Worm (Caenorhabditis elegans) whole organism, L3 larva: ENCODE measurements around the gene F32E10.5.

Source experiments
- R02D3.7 ChIP-seq: fragments of 150-350 bp; optimal IDR thresholded peaks from 2 replicates; lab custom pipeline; 2014; ENCODE audit warnings: missing biosample characterization, missing genetic modification characterization
- ZK546.5 ChIP-seq: sonication (generic microtip); optimal IDR thresholded peaks from 2 replicates; lab custom pipeline; 2017; ENCODE audit warnings: missing biosample characterization, missing genetic modification characterization
- aly-2 ChIP-seq: fragments of 150-350 bp; optimal IDR thresholded peaks from 2 replicates; lab custom pipeline; 2014; ENCODE audit warnings: missing biosample characterization, missing genetic modification characterization
- ama-1 ChIP-seq: fragments of 150-350 bp; optimal IDR thresholded peaks from 2 replicates; lab custom pipeline; 2018
- ceh-16 ChIP-seq: sonication (generic microtip); optimal IDR thresholded peaks from 2 replicates; lab custom pipeline; 2017; ENCODE audit warnings: missing biosample characterization, missing genetic modification characterization
- ceh-82 ChIP-seq: fragments of 150-350 bp; optimal IDR thresholded peaks from 2 replicates; lab custom pipeline; 2014; ENCODE audit warnings: missing biosample characterization, missing genetic modification characterization
- daf-12 ChIP-seq: fragments of 150-350 bp; optimal IDR thresholded peaks from 2 replicates; lab custom pipeline; 2014; ENCODE audit warnings: missing biosample characterization, missing genetic modification reagents, missing genetic modification characterization
- egl-27 ChIP-seq: sonication (generic microtip); optimal IDR thresholded peaks from 4 replicates; lab custom pipeline; 2017; ENCODE audit warnings: missing biosample characterization, missing genetic modification reagents, missing genetic modification characterization
- egl-5 ChIP-seq: fragments of 150-350 bp; optimal IDR thresholded peaks from 2 replicates; lab custom pipeline; 2017; ENCODE audit warnings: missing biosample characterization, missing genetic modification reagents, missing genetic modification characterization, inconsistent platforms
- elt-1 ChIP-seq: fragments of 150-350 bp; optimal IDR thresholded peaks from 2 replicates; lab custom pipeline; 2014; ENCODE audit warnings: missing biosample characterization, missing genetic modification characterization
- elt-2 ChIP-seq: sonication (generic microtip); optimal IDR thresholded peaks from 2 replicates; lab custom pipeline; 2016; ENCODE audit warnings: missing genetic modification reagents, mild to moderate bottlenecking, missing genetic modification characterization, missing compliant biosample characterization
- elt-3 ChIP-seq, 3 experiments: fragments of 150-350 bp in 1 of 3; sonication (generic microtip) in 2 of 3; optimal IDR thresholded peaks; 2 replicates in 2 of 3; 4 replicates in 1 of 3; lab custom pipeline; 2014 to 2017; ENCODE audit warnings: missing biosample characterization in 3 of 3, missing genetic modification characterization in 3 of 3
- fkh-10 ChIP-seq: sonication (generic microtip); optimal IDR thresholded peaks from 2 replicates; lab custom pipeline; 2017; ENCODE audit warnings: missing biosample characterization, missing genetic modification reagents, missing genetic modification characterization
- fos-1 ChIP-seq: fragments of 150-350 bp; optimal IDR thresholded peaks from 2 replicates; lab custom pipeline; 2014; ENCODE audit warnings: missing biosample characterization, missing genetic modification characterization
- hmg-11 ChIP-seq: sonication (generic microtip); optimal IDR thresholded peaks from 2 replicates; lab custom pipeline; 2016; ENCODE audit warnings: missing genetic modification characterization, missing compliant biosample characterization
- lin-39 ChIP-seq: fragments of 150-350 bp; optimal IDR thresholded peaks from 2 replicates; lab custom pipeline; 2018; ENCODE audit warnings: missing biosample characterization, missing genetic modification reagents, missing genetic modification characterization
- nfya-1 ChIP-seq: sonication (generic microtip); optimal IDR thresholded peaks from 2 replicates; lab custom pipeline; 2017; ENCODE audit warnings: missing genetic modification characterization, mild to moderate bottlenecking, missing compliant biosample characterization, antibody characterized with exemption, moderate library complexity; ENCODE audit not compliant: insufficient read depth
- nhr-11 ChIP-seq: fragments of 150-350 bp; optimal IDR thresholded peaks from 2 replicates; lab custom pipeline; 2014; ENCODE audit warnings: missing biosample characterization, missing genetic modification characterization
- nhr-237 ChIP-seq: fragments of 150-350 bp; optimal IDR thresholded peaks from 2 replicates; lab custom pipeline; 2014; ENCODE audit warnings: missing biosample characterization, missing genetic modification characterization
- nhr-25 ChIP-seq: sonication (generic microtip); optimal IDR thresholded peaks from 2 replicates; lab custom pipeline; 2017; ENCODE audit warnings: missing biosample characterization, missing genetic modification characterization
- nhr-28 ChIP-seq: fragments of 150-350 bp; optimal IDR thresholded peaks from 2 replicates; lab custom pipeline; 2014; ENCODE audit warnings: missing biosample characterization, missing genetic modification characterization
- nhr-43 ChIP-seq: sonication (generic microtip); optimal IDR thresholded peaks from 2 replicates; lab custom pipeline; 2016; ENCODE audit warnings: mild to moderate bottlenecking, missing genetic modification characterization, missing compliant biosample characterization; ENCODE audit not compliant: poor library complexity, severe bottlenecking
- nhr-67 ChIP-seq: fragments of 150-350 bp; optimal IDR thresholded peaks from 2 replicates; lab custom pipeline; 2014; ENCODE audit warnings: missing biosample characterization, missing genetic modification characterization
- nhr-77 ChIP-seq: fragments of 150-350 bp; optimal IDR thresholded peaks from 2 replicates; lab custom pipeline; 2014; ENCODE audit warnings: missing biosample characterization, missing genetic modification characterization
- pha-4 ChIP-seq: fragments of 150-350 bp; optimal IDR thresholded peaks from 2 replicates; lab custom pipeline; 2014; ENCODE audit warnings: missing biosample characterization, missing genetic modification reagents, missing genetic modification characterization
- pqm-1 ChIP-seq: fragments of 150-350 bp; optimal IDR thresholded peaks from 2 replicates; lab custom pipeline; 2017; ENCODE audit warnings: missing biosample characterization, missing genetic modification characterization, inconsistent platforms
- sea-2 ChIP-seq: fragments of 150-350 bp; sonication (generic microtip); optimal IDR thresholded peaks from 4 replicates; lab custom pipeline; 2014; ENCODE audit warnings: missing biosample characterization, missing genetic modification reagents, missing genetic modification characterization
- snpc-4 ChIP-seq: fragments of 150-350 bp; optimal IDR thresholded peaks from 2 replicates; lab custom pipeline; 2014; ENCODE audit warnings: missing biosample characterization, missing genetic modification characterization
- tbx-2 ChIP-seq: sonication (generic microtip); optimal IDR thresholded peaks from 2 replicates; lab custom pipeline; 2016; ENCODE audit warnings: mild to moderate bottlenecking, missing genetic modification characterization, missing compliant biosample characterization
- unc-62 ChIP-seq: fragments of 150-350 bp; sonication (generic microtip); optimal IDR thresholded peaks from 4 replicates; lab custom pipeline; 2014; ENCODE audit warnings: missing biosample characterization, missing genetic modification reagents, missing genetic modification characterization
- zag-1 ChIP-seq: fragments of 150-350 bp; optimal IDR thresholded peaks from 2 replicates; lab custom pipeline; 2014; ENCODE audit warnings: missing biosample characterization, missing genetic modification characterization
- ztf-11 ChIP-seq: fragments of 150-350 bp; optimal IDR thresholded peaks from 2 replicates; lab custom pipeline; 2014; ENCODE audit warnings: missing biosample characterization, missing genetic modification characterization

Gene F32E10.5

DNA sequence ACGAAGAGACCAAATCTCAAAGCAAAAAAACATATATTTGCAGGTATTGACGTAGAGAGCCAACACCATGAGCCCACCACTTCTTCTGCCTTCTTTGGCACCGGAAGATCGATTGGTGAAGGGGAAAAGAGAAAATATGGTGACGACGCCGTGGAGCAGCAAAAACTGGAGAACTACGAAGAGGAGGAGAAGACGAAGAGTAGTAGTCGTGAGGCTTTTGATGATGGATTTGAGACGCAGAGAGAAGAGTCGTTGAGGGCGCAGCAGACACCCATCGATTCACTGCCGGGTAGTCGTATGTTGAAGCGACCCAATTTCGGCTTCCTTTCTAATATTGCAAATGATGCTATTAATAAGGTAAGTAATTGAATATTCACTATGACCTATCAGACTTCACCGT is 33.2 kb upstream of the F32E10.5 start:
- TF ChIP-seq lin-39 (tag; lab: Kevin White, UChicago) (peak; percentile 74), nfya-1 (tag; lab: Kevin White, UChicago) (peak; percentile 19), fos-1 (no peak), hmg-11 (tag; lab: Kevin White, UChicago) (peak; percentile 12), fkh-10 (GFP tag; lab: Kevin White, UChicago) (peak; percentile 5), ceh-82 (no peak), egl-5 (tag; lab: Kevin White, UChicago) (no peak)

- TF ChIP-seq nhr-25 (tag; lab: Kevin White, UChicago) (no peak), sea-2 (no peak), ceh-16 (no peak), nhr-77 (tag; lab: Kevin White, UChicago) (no peak), daf-12 (tag; lab: Kevin White, UChicago) (no peak), nhr-237 (no peak), egl-27 (tag; lab: Kevin White, UChicago) (no peak), elt-2 (tag; lab: Kevin White, UChicago) (no peak), zag-1 (tag; lab: Kevin White, UChicago) (no peak), elt-3 (tag; optimal IDR thresholded peaks at IDR 0.05; lab: Kevin White, UChicago) (no peak), fos-1 (no peak), nhr-11 (tag; lab: Kevin White, UChicago) (no peak), R02D3.7 (tag; lab: Kevin White, UChicago) (no peak), ztf-11 (tag; lab: Kevin White, UChicago) (no peak), nhr-43 (no peak), nhr-67 (tag; lab: Kevin White, UChicago) (no peak), unc-62 (no peak), pha-4 (tag; lab: Kevin White, UChicago) (no peak)
- TF ChIP-seq, all 47 proteins: peak for 0
Observed at ce11 chrIV:7608111-7608510, 29.9 kb upstream of the F32E10.5 start.

- TF ChIP-seq daf-12 (tag; lab: Kevin White, UChicago) (no peak), ama-1 (lab: Kevin White, UChicago) (no peak), snpc-4 (no peak), fkh-10 (GFP tag; lab: Kevin White, UChicago) (no peak)
Observed at ce11 chrIV:7605413-7605812, 27.2 kb upstream of the F32E10.5 start.

DNA sequence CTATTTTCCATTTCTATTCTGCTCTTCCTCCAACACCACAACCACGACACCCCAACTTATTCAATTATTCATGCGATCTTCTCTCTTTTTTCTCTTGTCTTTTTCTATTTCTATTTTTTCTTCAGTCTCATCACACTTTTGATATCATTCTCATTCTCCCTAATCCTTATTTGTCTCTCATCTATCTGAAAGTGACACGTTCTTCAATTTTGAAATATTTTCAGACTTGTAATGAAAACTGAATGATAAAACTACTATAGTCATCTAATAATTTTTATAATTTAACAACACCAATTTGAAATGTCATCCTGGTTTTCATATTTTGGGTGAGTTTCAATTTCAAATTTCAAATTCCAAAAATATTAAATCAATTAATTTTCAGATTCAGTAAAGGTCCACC is 10.4 kb upstream of the F32E10.5 start, which contains the start of gene cla-1:
Gene cla-1, plus strand, starts transcription at position 301 of the 400 bp plus-strand sequence.
- TF ChIP-seq egl-27 (tag; lab: Kevin White, UChicago) (no peak), aly-2 (tag; lab: Kevin White, UChicago) (no peak), tbx-2 (no peak), egl-5 (tag; lab: Kevin White, UChicago) (no peak), nhr-237 (no peak), nhr-25 (tag; lab: Kevin White, UChicago) (no peak)
- TF ChIP-seq, all 47 proteins: peak for 0

- no peak for TF ChIP-seq nhr-28 (tag; lab: Kevin White, UChicago)
- peak; percentile 42 for TF ChIP-seq fkh-10 (GFP tag; lab: Kevin White, UChicago)
Observed at ce11 chrIV:7586972-7587371, 8.8 kb upstream of the F32E10.5 start.

ce11 chrIV:7585273-7585882 is 7.2 kb upstream of the F32E10.5 start:
- peak; percentile 84 for TF ChIP-seq lin-39 (tag; lab: Kevin White, UChicago)
- no peak for TF ChIP-seq elt-1 (tag; lab: Kevin White, UChicago)
- TF ChIP-seq hmg-11 (tag; lab: Kevin White, UChicago) = peak; percentile 42
- TF ChIP-seq nfya-1 (tag; lab: Kevin White, UChicago) = peak; percentile 51
- no peak for TF ChIP-seq nhr-77 (tag; lab: Kevin White, UChicago)
- TF ChIP-seq ztf-11 (tag; lab: Kevin White, UChicago) = no peak
- no peak for TF ChIP-seq fos-1
- TF ChIP-seq snpc-4 = peak; percentile 11
- no peak for TF ChIP-seq pqm-1 (tag; lab: Kevin White, UChicago)
- TF ChIP-seq ZK546.5 (tag; lab: Kevin White, UChicago) = no peak
- TF ChIP-seq daf-12 (tag; lab: Kevin White, UChicago) = no peak
